Worm (Caenorhabditis elegans) whole organism, L4 larva: ENCODE data around the gene col-162.

Experiments used
- ceh-32 ChIP-seq: sonication (generic microtip); optimal IDR thresholded peaks from 2 replicates; lab custom pipeline; 2016; ENCODE audit warnings: mild to moderate bottlenecking, missing genetic modification characterization, missing compliant biosample characterization; ENCODE audit not compliant: poor library complexity
- ceh-82 ChIP-seq: sonication (generic microtip); optimal IDR thresholded peaks from 2 replicates; lab custom pipeline; 2017; ENCODE audit warnings: missing biosample characterization, missing genetic modification characterization
- fkh-10 ChIP-seq: fragments of 150-350 bp; optimal IDR thresholded peaks from 2 replicates; lab custom pipeline; 2014; ENCODE audit warnings: missing biosample characterization, missing genetic modification reagents, missing genetic modification characterization
- nhr-10 ChIP-seq: fragments of 150-350 bp; optimal IDR thresholded peaks from 2 replicates; lab custom pipeline; 2014; ENCODE audit warnings: missing biosample characterization, missing genetic modification characterization
- nhr-28 ChIP-seq: fragments of 150-350 bp; optimal IDR thresholded peaks from 2 replicates; lab custom pipeline; 2014; ENCODE audit warnings: missing biosample characterization, missing genetic modification characterization
- pqm-1 ChIP-seq: sonication (generic microtip); optimal IDR thresholded peaks from 2 replicates; lab custom pipeline; 2017; ENCODE audit warnings: missing biosample characterization, missing genetic modification characterization

DNA sequence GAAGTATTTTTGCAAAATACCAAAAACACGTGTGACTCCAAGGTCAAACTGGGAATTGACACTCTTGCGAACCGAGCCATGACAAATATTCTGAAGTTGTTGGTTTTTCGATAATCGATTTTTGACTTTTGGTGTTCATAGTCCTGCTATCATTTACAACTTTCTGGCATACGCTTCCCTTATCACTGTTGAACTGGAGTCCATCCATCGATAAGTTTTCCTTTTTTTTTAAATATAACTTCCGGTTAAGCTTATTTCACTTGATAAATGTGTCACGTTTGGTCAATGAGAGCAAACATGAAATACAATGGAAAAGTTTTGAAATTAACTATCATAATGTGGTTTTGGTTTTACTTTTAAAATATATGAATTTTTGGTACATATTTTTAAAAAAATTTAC lies 20.1 kb upstream of the col-162 start:
- TF ChIP-seq pqm-1 (tag; lab: Kevin White, UChicago) (peak; percentile 99), nhr-10 (tag; lab: Kevin White, UChicago) (no peak), nhr-28 (tag; lab: Kevin White, UChicago) (peak; percentile 59), ceh-82 (tag; lab: Kevin White, UChicago) (no peak), ceh-32 (tag; lab: Kevin White, UChicago) (no peak), fkh-10 (GFP tag; lab: Kevin White, UChicago) (no peak)
